Worm (Caenorhabditis elegans): ENCODE measurements around the gene paqr-2.

- no peak for TF ChIP-seq blmp-1 (tag; optimal IDR thresholded peaks at IDR 0.05)
- no peak for TF ChIP-seq M03D4.4 (tag; optimal IDR thresholded peaks at IDR 0.05)
- no peak for TF ChIP-seq unc-62 (GFP tag; optimal IDR thresholded peaks at IDR 0.05)
- no peak for TF ChIP-seq bed-3 (GFP tag; optimal IDR thresholded peaks at IDR 0.05)
- TF ChIP-seq zip-8 (tag; optimal IDR thresholded peaks at IDR 0.05) = peak; percentile 87
- TF ChIP-seq nhr-2 (tag; optimal IDR thresholded peaks at IDR 0.05) = no peak
- TF ChIP-seq nhr-28 (tag; optimal IDR thresholded peaks at IDR 0.05) = no peak
- TF ChIP-seq mep-1 (tag; optimal IDR thresholded peaks at IDR 0.05) = no peak
- TF ChIP-seq ztf-11 (tag; optimal IDR thresholded peaks at IDR 0.05) = no peak
- TF ChIP-seq nhr-237 (tag; optimal IDR thresholded peaks at IDR 0.05) = no peak
- TF ChIP-seq snpc-4 (tag; optimal IDR thresholded peaks at IDR 0.05) = no peak
- no peak for TF ChIP-seq elt-1 (tag; optimal IDR thresholded peaks at IDR 0.05; ENCODE audit: borderline replicate concordance, insufficient read depth)
Measured at ce11 chrIII:5407588-5407987, 27.9 kb upstream of the paqr-2 start, which contains the start of gene W03A5.1.

Data from whole organism, mixed stage, embryonic.